Worm (Caenorhabditis elegans) whole organism, L1 larva: ENCODE measurements around the gene K02F6.3.

Experiments
- lin-13 ChIP-seq: fragments of 150-350 bp; optimal IDR thresholded peaks from 2 replicates; lab custom pipeline; 2014; ENCODE audit warnings: missing biosample characterization, missing genetic modification reagents, missing genetic modification characterization
- unc-62 ChIP-seq: fragments of 150-350 bp; optimal IDR thresholded peaks from 2 replicates; lab custom pipeline; 2014; ENCODE audit warnings: missing biosample characterization, missing genetic modification reagents, missing genetic modification characterization

DNA sequence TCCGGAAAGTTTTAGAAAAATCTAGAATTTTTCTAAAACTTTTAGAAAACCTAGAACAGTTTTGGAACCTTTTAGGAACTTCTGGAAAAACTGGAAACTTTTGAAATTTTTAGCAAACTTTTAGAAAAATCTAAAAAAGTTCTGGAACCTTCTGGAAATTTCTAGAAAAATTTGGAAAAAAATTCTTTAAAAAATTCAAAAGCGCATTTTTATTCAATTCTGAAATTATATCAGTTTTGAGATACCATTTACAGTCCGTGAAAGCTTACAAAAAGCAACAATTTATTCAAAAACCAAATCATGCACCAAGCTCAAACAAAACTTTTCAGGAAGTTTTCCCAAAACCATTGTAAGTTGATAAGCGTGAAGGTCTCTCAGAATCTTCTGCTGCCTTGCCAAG, 7.8 kb upstream of the K02F6.3 start, which contains the start of gene K02F6.4:
- TF ChIP-seq unc-62 (GFP tag; lab: Kevin White, UChicago) (no peak), lin-13 (GFP tag; lab: Kevin White, UChicago) (no peak)
